Fruit fly (Drosophila melanogaster) whole organism, wandering third instar larva: ENCODE data around the gene CG18754.

Experiments used
- Abd-B ChIP-seq: fragments of >200 bp; optimal IDR thresholded peaks from 2 replicates; lab custom pipeline; 2017; ENCODE audit warnings: missing biosample characterization, missing genetic modification characterization
- CG32264 ChIP-seq: fragments of 200-800 bp; sonication (Bioruptor generic); optimal IDR thresholded peaks from 2 replicates; lab custom pipeline; 2016; ENCODE audit warnings: missing biosample characterization, missing genetic modification characterization
- CG9705 ChIP-seq: fragments of 200-800 bp; sonication (Bioruptor generic); optimal IDR thresholded peaks from 2 replicates; lab custom pipeline; 2018; ENCODE audit warnings: missing biosample characterization, mild to moderate bottlenecking, missing genetic modification characterization
- CrebA ChIP-seq: fragments of 200-800 bp; sonication (Bioruptor generic); optimal IDR thresholded peaks from 2 replicates; lab custom pipeline; 2016; ENCODE audit warnings: missing biosample characterization, mild to moderate bottlenecking, missing genetic modification characterization, borderline replicate concordance
- Dfd ChIP-seq: fragments of >200 bp; optimal IDR thresholded peaks from 2 replicates; lab custom pipeline; 2017; ENCODE audit warnings: missing biosample characterization, missing genetic modification characterization
- Dif ChIP-seq: fragments of 200-275, 200-300 bp; sonication (Bioruptor generic); optimal IDR thresholded peaks from 2 replicates; lab custom pipeline; 2018; ENCODE audit warnings: missing biosample characterization, missing genetic modification characterization; ENCODE audit not compliant: partially characterized antibody
- GATAd ChIP-seq: sonication (Bioruptor generic); optimal IDR thresholded peaks from 2 replicates; lab custom pipeline; 2016; ENCODE audit warnings: missing biosample characterization, missing genetic modification characterization
- HLH106 ChIP-seq: fragments of 200-800 bp; optimal IDR thresholded peaks from 3 replicates; lab custom pipeline; 2019; ENCODE audit warnings: missing biosample characterization, mild to moderate bottlenecking, missing genetic modification characterization, moderate library complexity
- Hnf4 ChIP-seq: fragments of 200-800 bp; sonication (Bioruptor generic); optimal IDR thresholded peaks from 2 replicates; lab custom pipeline; 2016; ENCODE audit warnings: missing biosample characterization, mild to moderate bottlenecking, missing genetic modification characterization
- Hr83 ChIP-seq: fragments of 200-300 bp; sonication (Bioruptor generic); optimal IDR thresholded peaks from 2 replicates; lab custom pipeline; 2016; ENCODE audit warnings: missing biosample characterization, mild to moderate bottlenecking, missing genetic modification characterization, moderate library complexity; ENCODE audit not compliant: poor library complexity, severe bottlenecking
- Jra ChIP-seq: sonication (Bioruptor generic); optimal IDR thresholded peaks from 2 replicates; lab custom pipeline; 2016; ENCODE audit warnings: missing biosample characterization, missing genetic modification characterization
- Mio ChIP-seq: sonication (Bioruptor generic); optimal IDR thresholded peaks from 2 replicates; lab custom pipeline; 2016; ENCODE audit warnings: missing biosample characterization, missing genetic modification characterization
- Myc ChIP-seq: fragments of >200 bp; optimal IDR thresholded peaks from 2 replicates; lab custom pipeline; 2017
- N ChIP-seq: fragments of >200 bp; optimal IDR thresholded peaks from 2 replicates; lab custom pipeline; 2018; ENCODE audit warnings: missing biosample characterization, missing external identifiers, missing genetic modification characterization
- OdsH ChIP-seq: fragments of 200-800 bp; sonication (Bioruptor generic); optimal IDR thresholded peaks from 2 replicates; lab custom pipeline; 2016; ENCODE audit warnings: missing biosample characterization, mild to moderate bottlenecking, missing genetic modification characterization
- Rel ChIP-seq, 2 experiments: fragments of 200-800 bp; sonication (Bioruptor generic) in 1 of 2; optimal IDR thresholded peaks; 2 replicates in 1 of 2; 3 replicates in 1 of 2; lab custom pipeline; 2016 to 2019; ENCODE audit warnings: mild to moderate bottlenecking in 2 of 2, missing biosample characterization in 2 of 2, missing genetic modification characterization in 2 of 2, moderate library complexity in 1 of 2
- Sp1 ChIP-seq: fragments of 200-800 bp; sonication (Bioruptor generic); optimal IDR thresholded peaks from 3 replicates; lab custom pipeline; 2019; ENCODE audit warnings: missing biosample characterization, mild to moderate bottlenecking, missing genetic modification characterization, moderate library complexity
- br ChIP-seq: fragments of 200-800 bp; sonication (Bioruptor generic); optimal IDR thresholded peaks from 2 replicates; lab custom pipeline; 2016; ENCODE audit warnings: missing biosample characterization, missing genetic modification characterization
- brk ChIP-seq: fragments of 200-800 bp; sonication (Bioruptor generic); optimal IDR thresholded peaks from 2 replicates; lab custom pipeline; 2016; ENCODE audit warnings: missing biosample characterization, mild to moderate bottlenecking, missing genetic modification characterization
- dmrt93B ChIP-seq: fragments of 200-800 bp; sonication (Bioruptor generic); optimal IDR thresholded peaks from 2 replicates; lab custom pipeline; 2018; ENCODE audit warnings: missing biosample characterization, mild to moderate bottlenecking, missing genetic modification characterization
- dsf ChIP-seq: sonication (Bioruptor generic); optimal IDR thresholded peaks from 2 replicates; lab custom pipeline; 2016; ENCODE audit warnings: missing biosample characterization, missing genetic modification characterization, borderline replicate concordance
- ey ChIP-seq: fragments of 200-800 bp; sonication (Bioruptor generic); optimal IDR thresholded peaks from 2 replicates; lab custom pipeline; 2016; ENCODE audit warnings: missing biosample characterization, missing genetic modification characterization
- foxo ChIP-seq, 2 experiments: fragments of 200-800 bp; sonication (Bioruptor generic); optimal IDR thresholded peaks; 2 replicates in 1 of 2; 3 replicates in 1 of 2; lab custom pipeline; 2016 to 2017; ENCODE audit warnings: missing biosample characterization in 2 of 2, missing genetic modification characterization in 2 of 2
- fru ChIP-seq: fragments of 200-800 bp; sonication (Bioruptor generic); optimal IDR thresholded peaks from 3 replicates; lab custom pipeline; 2016; ENCODE audit warnings: missing biosample characterization, mild to moderate bottlenecking, missing genetic modification characterization
- h ChIP-seq: fragments of 200-800 bp; sonication (Bioruptor generic); optimal IDR thresholded peaks from 3 replicates; lab custom pipeline; 2016; ENCODE audit warnings: missing biosample characterization, mild to moderate bottlenecking, missing genetic modification characterization
- jim ChIP-seq: fragments of 175-275, 200-325 bp; sonication (Bioruptor generic); optimal IDR thresholded peaks from 2 replicates; lab custom pipeline; 2016; ENCODE audit warnings: missing biosample characterization, mild to moderate bottlenecking, missing genetic modification characterization
- lola ChIP-seq: fragments of >200 bp; optimal IDR thresholded peaks from 2 replicates; lab custom pipeline; 2017; ENCODE audit warnings: missing biosample characterization, missing genetic modification characterization
- pan ChIP-seq: fragments of >200 bp; optimal IDR thresholded peaks from 2 replicates; lab custom pipeline; 2017
- psq ChIP-seq: fragments of 200-800 bp; sonication (Bioruptor generic); optimal IDR thresholded peaks from 3 replicates; lab custom pipeline; 2017; ENCODE audit warnings: missing biosample characterization, mild to moderate bottlenecking, missing genetic modification characterization, moderate library complexity
- rgr ChIP-seq: fragments of 200-800 bp; sonication (Bioruptor generic); optimal IDR thresholded peaks from 3 replicates; lab custom pipeline; 2016; ENCODE audit warnings: missing biosample characterization, mild to moderate bottlenecking, missing genetic modification characterization
- sage ChIP-seq: fragments of 200-800 bp; sonication (Bioruptor generic); optimal IDR thresholded peaks from 2 replicates; lab custom pipeline; 2016; ENCODE audit warnings: missing biosample characterization, mild to moderate bottlenecking, missing genetic modification characterization
- tai ChIP-seq: sonication (Bioruptor generic); optimal IDR thresholded peaks from 2 replicates; lab custom pipeline; 2016; ENCODE audit warnings: missing biosample characterization, missing genetic modification characterization
- usp ChIP-seq: fragments of >200 bp; optimal IDR thresholded peaks from 2 replicates; lab custom pipeline; 2017; ENCODE audit warnings: missing biosample characterization, missing genetic modification characterization
- woc ChIP-seq: sonication (Bioruptor generic); optimal IDR thresholded peaks from 2 replicates; lab custom pipeline; 2016; ENCODE audit warnings: missing biosample characterization, mild to moderate bottlenecking, missing genetic modification characterization

Gene CG18754

DNA sequence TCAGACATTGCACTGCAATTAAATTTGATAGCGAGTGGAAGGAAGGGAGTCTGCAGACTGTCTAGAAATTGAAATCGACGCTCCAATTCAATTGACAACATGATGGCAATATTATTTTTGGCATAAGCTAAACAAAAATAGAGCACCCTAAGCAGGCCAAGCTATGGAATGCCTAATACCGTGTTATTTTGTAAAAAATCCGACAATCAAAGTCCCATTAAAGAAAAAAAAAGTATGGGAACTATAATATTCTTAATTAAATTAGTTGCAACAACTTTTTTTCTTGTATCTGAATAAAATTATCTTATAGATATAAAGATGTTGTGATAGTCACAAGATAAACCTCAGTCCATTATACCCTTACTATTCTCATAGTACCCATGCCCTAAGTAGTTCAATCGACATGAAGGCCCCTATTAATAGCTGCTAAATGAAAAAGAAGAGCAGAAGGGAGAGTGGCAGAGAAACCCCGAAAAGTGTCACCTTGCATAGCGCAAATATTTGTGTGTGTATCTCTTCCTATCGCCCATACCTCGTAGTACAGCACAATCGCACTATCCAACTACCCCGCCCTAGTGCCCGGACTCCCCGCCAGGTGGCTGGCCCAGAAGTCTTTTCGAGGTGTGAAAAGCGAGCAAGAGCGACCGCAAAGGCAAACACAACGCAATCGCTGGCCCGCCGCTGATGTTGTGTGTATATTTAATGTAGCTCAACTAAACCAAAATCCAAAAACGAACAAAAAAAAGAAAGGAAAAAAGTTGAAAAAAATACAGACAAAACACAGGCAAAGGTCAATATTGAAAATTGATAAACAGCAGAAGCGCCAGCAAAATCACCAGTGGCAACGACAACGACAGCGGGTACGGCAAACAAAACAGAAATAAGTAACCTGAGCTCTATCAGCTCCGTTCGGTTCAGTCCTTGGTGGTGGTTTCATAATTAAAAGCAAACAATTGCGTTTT is 26.2 kb upstream of the CG18754 start:
- TF ChIP-seq dmrt93B (peak; percentile 14), CrebA (GFP tag; lab: Kevin White, UChicago) (peak; percentile 8), foxo (GFP tag; optimal IDR thresholded peaks at IDR 0.05; lab: Kevin White, UChicago) (peak in 1 of 2 experiments; percentile 48), rgr (GFP tag; lab: Kevin White, UChicago) (peak; percentile 75), Abd-B (GFP tag; lab: Kevin White, UChicago) (no peak), Mio (GFP tag; lab: Kevin White, UChicago) (peak; percentile 4), Sp1 (GFP tag; lab: Kevin White, UChicago) (peak; percentile 56), N (GFP tag; lab: Kevin White, UChicago) (no peak), CG32264 (GFP tag; lab: Kevin White, UChicago) (no peak), h (GFP tag; lab: Kevin White, UChicago) (peak; percentile 45), psq (peak; percentile 13), br (GFP tag; lab: Kevin White, UChicago) (peak; percentile 22), Rel (GFP tag; optimal IDR thresholded peaks at IDR 0.05; lab: Kevin White, UChicago) (peak; percentile 27), Rel (tag; optimal IDR thresholded peaks at IDR 0.05; lab: Kevin White, UChicago) (peak; percentile 69), dsf (GFP tag; lab: Kevin White, UChicago) (no peak), OdsH (GFP tag; lab: Kevin White, UChicago) (peak; percentile 50), Hnf4 (GFP tag; lab: Kevin White, UChicago) (peak; percentile 47), Jra (GFP tag; lab: Kevin White, UChicago) (no peak), jim (no peak), CG9705 (GFP tag; lab: Kevin White, UChicago) (peak; percentile 8), fru (GFP tag; lab: Kevin White, UChicago) (peak; percentile 31), HLH106 (tag; lab: Kevin White, UChicago) (no peak), ey (peak; percentile 26), pan (lab: Kevin White, UChicago) (no peak), woc (GFP tag; lab: Kevin White, UChicago) (no peak)

dm6 chr3R:23658948-23659347 is 24.9 kb upstream of the CG18754 start:
- TF ChIP-seq Sp1 (GFP tag; lab: Kevin White, UChicago) (no peak), usp (no peak), brk (GFP tag; lab: Kevin White, UChicago) (no peak), Myc (lab: Kevin White, UChicago) (no peak), sage (no peak), Abd-B (GFP tag; lab: Kevin White, UChicago) (no peak), tai (GFP tag; lab: Kevin White, UChicago) (no peak), pan (lab: Kevin White, UChicago) (no peak), fru (GFP tag; lab: Kevin White, UChicago) (no peak), OdsH (GFP tag; lab: Kevin White, UChicago) (no peak), lola (GFP tag; lab: Kevin White, UChicago) (no peak), Hr83 (no peak), GATAd (GFP tag; lab: Kevin White, UChicago) (no peak), CG9705 (GFP tag; lab: Kevin White, UChicago) (no peak), dmrt93B (no peak)
- TF ChIP-seq, all 38 proteins: peak for 0

dm6 chr3R:23659598-23659997 is 24.3 kb upstream of the CG18754 start:
- TF ChIP-seq lola (GFP tag; lab: Kevin White, UChicago) (no peak), jim (no peak), Mio (GFP tag; lab: Kevin White, UChicago) (no peak), dmrt93B (no peak), Dif (no peak), GATAd (GFP tag; lab: Kevin White, UChicago) (no peak), pan (lab: Kevin White, UChicago) (no peak), dsf (GFP tag; lab: Kevin White, UChicago) (no peak), usp (no peak), Dfd (no peak), Myc (lab: Kevin White, UChicago) (no peak), Rel (GFP tag; optimal IDR thresholded peaks at IDR 0.05; lab: Kevin White, UChicago) (no peak), Rel (tag; optimal IDR thresholded peaks at IDR 0.05; lab: Kevin White, UChicago) (no peak), foxo (GFP tag; optimal IDR thresholded peaks at IDR 0.05; lab: Kevin White, UChicago) (no peak)
- TF ChIP-seq, all 38 proteins: peak for 0
